Fruit fly (Drosophila melanogaster) whole organism, embryonic: ENCODE measurements around the gene Nnp-1.
A peak's percentile ranks its signal among the peaks of the same experiment; 100 is the strongest.

ENCODE experiments used
- Ada2b ChIP-seq: fragments of 200-800 bp; sonication (Bioruptor generic); IDR thresholded peaks from 2 replicates; pipeline ENCODE4 v1.3.6; 2022; ENCODE audit warnings: missing biosample characterization, missing genetic modification characterization
- CG10654 ChIP-seq: fragments of 200-800 bp; sonication (Bioruptor generic); optimal IDR thresholded peaks from 2 replicates; lab custom pipeline; 2016; ENCODE audit warnings: missing biosample characterization, missing genetic modification characterization
- CG10979 ChIP-seq: fragments of 200-800 bp; sonication (Bioruptor generic); optimal IDR thresholded peaks from 2 replicates; lab custom pipeline; 2018; ENCODE audit warnings: missing biosample characterization, mild to moderate bottlenecking, missing genetic modification characterization, moderate library complexity
- CG11456 ChIP-seq: fragments of 200-800 bp; sonication (Bioruptor generic); IDR thresholded peaks from 3 replicates; pipeline ENCODE4 v1.3.6; 2022; ENCODE audit warnings: missing biosample characterization, missing genetic modification characterization
- CG14667 ChIP-seq: fragments of 200-800 bp; sonication (Bioruptor generic); IDR thresholded peaks from 2 replicates; pipeline ENCODE4 v1.3.6; 2022; ENCODE audit warnings: missing biosample characterization, missing genetic modification characterization
- CG16779 ChIP-seq: fragments of 200-800 bp; sonication (Bioruptor generic); IDR thresholded peaks from 2 replicates; pipeline ENCODE4 v1.3.6; 2022; ENCODE audit warnings: missing biosample characterization, missing genetic modification characterization
- CG16863 ChIP-seq: fragments of 200-800 bp; sonication (Bioruptor generic); optimal IDR thresholded peaks from 3 replicates; lab custom pipeline; 2016; ENCODE audit warnings: missing biosample characterization, missing genetic modification characterization
- CG18262 ChIP-seq: fragments of 200-800 bp; optimal IDR thresholded peaks from 3 replicates; lab custom pipeline; 2019; ENCODE audit warnings: missing biosample characterization, mild to moderate bottlenecking, missing genetic modification characterization, moderate library complexity
- CG32767 ChIP-seq: fragments of 200-800 bp; sonication (Bioruptor generic); IDR thresholded peaks from 2 replicates; pipeline ENCODE4 v1.3.6; 2022; ENCODE audit warnings: missing biosample characterization, missing genetic modification characterization
- CG4282 ChIP-seq: fragments of 200-800 bp; sonication (Bioruptor generic); optimal IDR thresholded peaks from 2 replicates; lab custom pipeline; 2016; ENCODE audit warnings: missing biosample characterization, missing genetic modification characterization
- CG43689 ChIP-seq: fragments of 200-800 bp; sonication (Bioruptor generic); IDR thresholded peaks from 2 replicates; pipeline ENCODE4 v1.3.6; 2022; ENCODE audit warnings: missing biosample characterization, missing genetic modification characterization
- CG4617 ChIP-seq: fragments of 200-800 bp; sonication (Bioruptor generic); optimal IDR thresholded peaks from 3 replicates; lab custom pipeline; 2016; ENCODE audit warnings: missing biosample characterization, missing genetic modification characterization, borderline replicate concordance
- CG4707 ChIP-seq: fragments of 200-800 bp; sonication (Bioruptor generic); optimal IDR thresholded peaks from 2 replicates; lab custom pipeline; 2018; ENCODE audit warnings: missing biosample characterization, mild to moderate bottlenecking, missing genetic modification characterization, moderate library complexity
- CG6175 ChIP-seq: fragments of 200-800 bp; sonication (Bioruptor generic); IDR thresholded peaks from 3 replicates; pipeline ENCODE4 v1.3.6; 2022; ENCODE audit warnings: missing biosample characterization, missing genetic modification characterization
- CG6272 ChIP-seq: fragments of 200-800 bp; sonication (Bioruptor generic); IDR thresholded peaks from 2 replicates; pipeline ENCODE4 v1.3.6; 2022; ENCODE audit warnings: missing biosample characterization, missing genetic modification characterization
- CG6791 ChIP-seq: fragments of 200-800 bp; sonication (Bioruptor generic); IDR thresholded peaks from 3 replicates; pipeline ENCODE4 v1.3.6; 2022; ENCODE audit warnings: missing biosample characterization, missing genetic modification characterization; ENCODE audit not compliant: partially characterized antibody
- CG6813 ChIP-seq: fragments of 200-800 bp; sonication (Bioruptor generic); optimal IDR thresholded peaks from 2 replicates; lab custom pipeline; 2017; ENCODE audit warnings: missing biosample characterization, missing genetic modification characterization, mild to moderate bottlenecking, moderate library complexity, missing genetic modification reagents
- Camta ChIP-seq: fragments of 200-800 bp; sonication (Bioruptor generic); optimal IDR thresholded peaks from 2 replicates; lab custom pipeline; 2016; ENCODE audit warnings: missing biosample characterization, missing genetic modification characterization
- Dbx ChIP-seq: fragments of 200-800 bp; sonication (Bioruptor generic); IDR thresholded peaks from 3 replicates; pipeline ENCODE4 v1.3.6; 2022; ENCODE audit warnings: missing biosample characterization, missing genetic modification characterization
- ERR ChIP-seq: fragments of 200-800 bp; sonication (Bioruptor generic); optimal IDR thresholded peaks from 2 replicates; lab custom pipeline; 2016; ENCODE audit warnings: missing biosample characterization, missing genetic modification characterization
- Gsc ChIP-seq: fragments of 200-800 bp; sonication (Bioruptor generic); IDR thresholded peaks from 2 replicates; pipeline ENCODE4 v1.3.6; 2022; ENCODE audit warnings: missing biosample characterization, missing genetic modification characterization
- H15 ChIP-seq: fragments of 200-800 bp; sonication (Bioruptor generic); IDR thresholded peaks from 3 replicates; pipeline ENCODE4 v1.3.6; 2022; ENCODE audit warnings: missing biosample characterization, missing genetic modification characterization
- Hmx ChIP-seq: fragments of 200-800 bp; sonication (Bioruptor generic); optimal IDR thresholded peaks from 2 replicates; lab custom pipeline; 2016; ENCODE audit warnings: missing biosample characterization, missing genetic modification characterization
- Hr39 ChIP-seq: fragments of >200 bp; optimal IDR thresholded peaks from 2 replicates; lab custom pipeline; 2017
- Lim3 ChIP-seq: fragments of 200-800 bp; sonication (Bioruptor generic); IDR thresholded peaks from 2 replicates; pipeline ENCODE4 v1.3.6; 2022; ENCODE audit warnings: missing biosample characterization, missing genetic modification characterization
- MBD-R2 ChIP-seq: fragments of 200-800 bp; sonication (Bioruptor generic); IDR thresholded peaks from 2 replicates; pipeline ENCODE4 v1.3.6; 2022; ENCODE audit warnings: missing biosample characterization, missing genetic modification characterization
- MTF-1 ChIP-seq: fragments of 200-800 bp; sonication (Bioruptor generic); optimal IDR thresholded peaks from 2 replicates; lab custom pipeline; 2018; ENCODE audit warnings: missing biosample characterization, mild to moderate bottlenecking, missing genetic modification characterization, borderline replicate concordance
- Max ChIP-seq: fragments of 200-800 bp; sonication (Bioruptor generic); optimal IDR thresholded peaks from 2 replicates; lab custom pipeline; 2016; ENCODE audit warnings: missing biosample characterization, mild to moderate bottlenecking, missing genetic modification characterization
- Meics ChIP-seq: fragments of 200-800 bp; sonication (Bioruptor generic); optimal IDR thresholded peaks from 2 replicates; lab custom pipeline; 2017; ENCODE audit warnings: missing biosample characterization, mild to moderate bottlenecking, missing genetic modification characterization
- Oaz ChIP-seq: fragments of 200-800 bp; sonication (Bioruptor generic); IDR thresholded peaks from 2 replicates; pipeline ENCODE4 v1.3.6; 2022; ENCODE audit warnings: missing biosample characterization, missing genetic modification characterization
- Optix ChIP-seq: fragments of 200-800 bp; sonication (Bioruptor generic); IDR thresholded peaks from 3 replicates; pipeline ENCODE4 v1.3.6; 2022; ENCODE audit warnings: missing biosample characterization, missing genetic modification characterization
- Rfx ChIP-seq: fragments of 200-800 bp; sonication (Bioruptor generic); IDR thresholded peaks from 2 replicates; pipeline ENCODE4 v1.3.6; 2022; ENCODE audit warnings: missing biosample characterization, missing genetic modification characterization
- YL-1 ChIP-seq: fragments of 200-800 bp; sonication (Bioruptor generic); optimal IDR thresholded peaks from 3 replicates; lab custom pipeline; 2017; ENCODE audit warnings: missing biosample characterization, mild to moderate bottlenecking, missing genetic modification characterization
- ac ChIP-seq: fragments of 200-800 bp; sonication (Bioruptor generic); optimal IDR thresholded peaks from 3 replicates; lab custom pipeline; 2017; ENCODE audit warnings: missing biosample characterization, mild to moderate bottlenecking, missing genetic modification characterization
- cad ChIP-seq: fragments of >200 bp; optimal IDR thresholded peaks from 2 replicates; lab custom pipeline; 2017; ENCODE audit warnings: missing biosample characterization, missing genetic modification characterization
- caup ChIP-seq: fragments of 200-800 bp; sonication (Bioruptor generic); optimal IDR thresholded peaks from 3 replicates; lab custom pipeline; 2017; ENCODE audit warnings: missing biosample characterization, mild to moderate bottlenecking, missing genetic modification characterization, moderate library complexity; ENCODE audit not compliant: severe bottlenecking
- dmrt11E ChIP-seq: fragments of 200-800 bp; sonication (Bioruptor generic); optimal IDR thresholded peaks from 3 replicates; lab custom pipeline; 2018; ENCODE audit warnings: missing biosample characterization, mild to moderate bottlenecking, missing genetic modification characterization, moderate library complexity
- dmrt99B ChIP-seq: fragments of 200-800 bp; sonication (Bioruptor generic); optimal IDR thresholded peaks from 2 replicates; lab custom pipeline; 2018; ENCODE audit warnings: missing biosample characterization, mild to moderate bottlenecking, missing genetic modification characterization, moderate library complexity
- emc ChIP-seq: fragments of 200-800 bp; sonication (Bioruptor generic); optimal IDR thresholded peaks from 2 replicates; lab custom pipeline; 2016; ENCODE audit warnings: missing biosample characterization, missing genetic modification characterization
- ems ChIP-seq: fragments of 200-800 bp; sonication (Bioruptor generic); optimal IDR thresholded peaks from 3 replicates; lab custom pipeline; 2016; ENCODE audit warnings: missing biosample characterization, missing genetic modification characterization
- en ChIP-seq: fragments of 200-800 bp; sonication (Bioruptor generic); optimal IDR thresholded peaks from 2 replicates; lab custom pipeline; 2016; ENCODE audit warnings: missing biosample characterization, missing genetic modification characterization
- hb ChIP-seq: fragments of 200-800 bp; sonication (Bioruptor generic); IDR thresholded peaks from 3 replicates; pipeline ENCODE4 v1.3.6; 2022; ENCODE audit warnings: missing biosample characterization, missing genetic modification characterization; ENCODE audit not compliant: partially characterized antibody
- hkb ChIP-seq, 2 experiments: fragments of 200-800 bp in 1 of 2; fragments of >200 bp in 1 of 2; sonication (Bioruptor generic) in 1 of 2; IDR thresholded peaks in 1 of 2; optimal IDR thresholded peaks in 1 of 2; 2 replicates each; pipeline versions ENCODE4 v1.3.6 to Lab custom; 2017 to 2022; ENCODE audit warnings: missing biosample characterization in 1 of 2, missing genetic modification characterization in 1 of 2
- inv ChIP-seq: fragments of 200-800 bp; sonication (Bioruptor generic); IDR thresholded peaks from 2 replicates; pipeline ENCODE4 v1.3.6; 2022; ENCODE audit warnings: missing biosample characterization, missing genetic modification characterization; ENCODE audit not compliant: partially characterized antibody
- jing ChIP-seq: fragments of 200-800 bp; sonication (Bioruptor generic); optimal IDR thresholded peaks from 2 replicates; lab custom pipeline; 2018; ENCODE audit warnings: missing biosample characterization, mild to moderate bottlenecking, missing genetic modification characterization
- lab ChIP-seq: fragments of 200-800 bp; sonication (Bioruptor generic); optimal IDR thresholded peaks from 3 replicates; lab custom pipeline; 2017; ENCODE audit warnings: missing biosample characterization, missing genetic modification characterization, mild to moderate bottlenecking, moderate library complexity, missing genetic modification reagents
- lilli ChIP-seq: fragments of 200-800 bp; sonication (Bioruptor generic); optimal IDR thresholded peaks from 3 replicates; lab custom pipeline; 2016; ENCODE audit warnings: missing biosample characterization, missing genetic modification characterization
- org-1 ChIP-seq: fragments of 200-800 bp; sonication (Bioruptor generic); optimal IDR thresholded peaks from 2 replicates; lab custom pipeline; 2017; ENCODE audit warnings: missing biosample characterization, missing genetic modification characterization
- sisA ChIP-seq: fragments of 200-800 bp; sonication (Bioruptor generic); IDR thresholded peaks from 2 replicates; pipeline ENCODE4 v1.3.6; 2022; ENCODE audit warnings: missing biosample characterization, missing genetic modification characterization
- so ChIP-seq: fragments of 200-800 bp; sonication (Bioruptor generic); IDR thresholded peaks from 3 replicates; pipeline ENCODE4 v1.3.6; 2022; ENCODE audit warnings: missing biosample characterization, missing genetic modification characterization
- tio ChIP-seq: fragments of 200-800 bp; sonication (Bioruptor generic); optimal IDR thresholded peaks from 2 replicates; lab custom pipeline; 2017; ENCODE audit warnings: missing biosample characterization, missing genetic modification characterization, inconsistent platforms

Nnp-1 gene

dm6 chr2L:13370762-13371161 lies 4.8 kb upstream of the Nnp-1 start, which contains the start of gene ND-B22 (continued):
- TF ChIP-seq hb (GFP tag; lab: Robert Waterston, UW) (0 out of 3 replicates have a peak, but pooled peaks have one; percentile 28), Hmx (no peak), Optix (GFP tag; lab: Robert Waterston, UW) (no peak), CG32767 (GFP tag; lab: Robert Waterston, UW) (no peak), MTF-1 (GFP tag; lab: Kevin White, UChicago) (no peak), ERR (no peak), emc (GFP tag; lab: Kevin White, UChicago) (no peak), hkb (optimal IDR thresholded peaks at IDR 0.05; lab: Kevin White, UChicago) (no peak), hkb (GFP tag; IDR thresholded peaks at IDR 0.05; lab: Robert Waterston, UW) (peak; percentile 34; the same call in 1 of the 2 replicates), ac (GFP tag; lab: Kevin White, UChicago) (no peak), inv (GFP tag; lab: Robert Waterston, UW) (no peak; the same call in 1 of the 2 replicates), Hr39 (lab: Kevin White, UChicago) (no peak), Camta (no peak), Ada2b (no peak), en (GFP tag; lab: Kevin White, UChicago) (no peak), Lim3 (GFP tag; lab: Robert Waterston, UW) (no peak), H15 (GFP tag; lab: Robert Waterston, UW) (no peak), CG11456 (GFP tag; lab: Robert Waterston, UW) (peak; percentile 12; the same call in 1 of the 3 replicates), YL-1 (peak; percentile 84), CG14667 (no peak), dmrt99B (tag; lab: Kevin White, UChicago) (no peak), ems (peak; percentile 26), Gsc (GFP tag; lab: Robert Waterston, UW) (no peak), CG6791 (GFP tag; lab: Robert Waterston, UW) (0 out of 3 replicates have a peak, but pooled peaks have one; percentile 41), cad (GFP tag; lab: Kevin White, UChicago) (no peak), MBD-R2 (peak; percentile 85), so (GFP tag; lab: Robert Waterston, UW) (no peak), CG10979 (tag; lab: Kevin White, UChicago) (peak; percentile 22), sisA (no peak), lab (peak; percentile 57), Max (GFP tag; lab: Kevin White, UChicago) (peak; percentile 30), Rfx (peak; percentile 70), jing (GFP tag; lab: Kevin White, UChicago) (no peak), caup (peak; percentile 69), CG6272 (GFP tag; lab: Robert Waterston, UW) (no peak), CG16779 (GFP tag; lab: Robert Waterston, UW) (no peak), CG4707 (GFP tag; lab: Kevin White, UChicago) (no peak), lilli (GFP tag; lab: Kevin White, UChicago) (peak; percentile 67), CG6813 (GFP tag; lab: Kevin White, UChicago) (no peak), tio (GFP tag; lab: Kevin White, UChicago) (no peak), Dbx (GFP tag; lab: Robert Waterston, UW) (peak; percentile 24; the same call in 1 of the 3 replicates), CG43689 (GFP tag; lab: Robert Waterston, UW) (no peak), CG4282 (GFP tag; lab: Kevin White, UChicago) (no peak), org-1 (GFP tag; lab: Kevin White, UChicago) (no peak), CG18262 (peak; percentile 27), CG16863 (GFP tag; lab: Kevin White, UChicago) (no peak), CG10654 (peak; percentile 31), CG4617 (peak; percentile 87), CG6175 (GFP tag; lab: Robert Waterston, UW) (no peak), Meics (peak; percentile 36), dmrt11E (peak; percentile 10), Oaz (GFP tag; lab: Robert Waterston, UW) (no peak)
